Fruit fly (Drosophila melanogaster): ENCODE measurements around the gene CG31816.

The CG31816 gene

dm6 chr2L:16542246-16542645 lies at the start of gene CG31816:
Gene CG31816, plus strand, starts transcription at chr2L:16542546.
- no peak for TF ChIP-seq EcR (GFP tag; optimal IDR thresholded peaks at IDR 0.05)
- no peak for TF ChIP-seq Dll (optimal IDR thresholded peaks at IDR 0.05)
- TF ChIP-seq usp (GFP tag; optimal IDR thresholded peaks at IDR 0.05) = no peak
- TF ChIP-seq psq (optimal IDR thresholded peaks at IDR 0.05) = no peak
- TF ChIP-seq pan (optimal IDR thresholded peaks at IDR 0.05) = no peak
- TF ChIP-seq CG8478 (optimal IDR thresholded peaks at IDR 0.05) = no peak

dm6 chr2L:16492617-16493203 lies 49.6 kb upstream of the CG31816 start:
- no peak for TF ChIP-seq pan (optimal IDR thresholded peaks at IDR 0.05)
- no peak for TF ChIP-seq psq (optimal IDR thresholded peaks at IDR 0.05)
- no peak for TF ChIP-seq Dll (optimal IDR thresholded peaks at IDR 0.05)
- no peak for TF ChIP-seq usp (GFP tag; optimal IDR thresholded peaks at IDR 0.05)
- no peak for TF ChIP-seq CG8478 (optimal IDR thresholded peaks at IDR 0.05)
- no peak for TF ChIP-seq EcR (GFP tag; optimal IDR thresholded peaks at IDR 0.05)

- TF ChIP-seq pan (optimal IDR thresholded peaks at IDR 0.05) = no peak
- TF ChIP-seq usp (GFP tag; optimal IDR thresholded peaks at IDR 0.05) = no peak
- no peak for TF ChIP-seq EcR (GFP tag; optimal IDR thresholded peaks at IDR 0.05)
- no peak for TF ChIP-seq CG8478 (optimal IDR thresholded peaks at IDR 0.05)
- no peak for TF ChIP-seq psq (optimal IDR thresholded peaks at IDR 0.05)
- no peak for TF ChIP-seq Dll (optimal IDR thresholded peaks at IDR 0.05)
Measured at dm6 chr2L:16493999-16494741, 48.2 kb upstream of the CG31816 start.

- TF ChIP-seq psq (optimal IDR thresholded peaks at IDR 0.05) (no peak), EcR (GFP tag; optimal IDR thresholded peaks at IDR 0.05) (no peak), Dll (optimal IDR thresholded peaks at IDR 0.05) (no peak), pan (optimal IDR thresholded peaks at IDR 0.05) (no peak), usp (GFP tag; optimal IDR thresholded peaks at IDR 0.05) (no peak)
Measured at dm6 chr2L:16495193-16495780, 47.1 kb upstream of the CG31816 start.

dm6 chr2L:16497196-16497595 lies 45.1 kb upstream of the CG31816 start:
- TF ChIP-seq Dll (optimal IDR thresholded peaks at IDR 0.05) = no peak
- TF ChIP-seq pan (optimal IDR thresholded peaks at IDR 0.05) = no peak
- no peak for TF ChIP-seq psq (optimal IDR thresholded peaks at IDR 0.05)
- no peak for TF ChIP-seq EcR (GFP tag; optimal IDR thresholded peaks at IDR 0.05)
- TF ChIP-seq usp (GFP tag; optimal IDR thresholded peaks at IDR 0.05) = no peak
- TF ChIP-seq CG8478 (optimal IDR thresholded peaks at IDR 0.05) = no peak

- TF ChIP-seq pan (optimal IDR thresholded peaks at IDR 0.05) = no peak
- no peak for TF ChIP-seq psq (optimal IDR thresholded peaks at IDR 0.05)
- no peak for TF ChIP-seq usp (GFP tag; optimal IDR thresholded peaks at IDR 0.05)
- TF ChIP-seq EcR (GFP tag; optimal IDR thresholded peaks at IDR 0.05) = no peak
- TF ChIP-seq Dll (optimal IDR thresholded peaks at IDR 0.05) = no peak
- TF ChIP-seq CG8478 (optimal IDR thresholded peaks at IDR 0.05) = no peak
Measured at dm6 chr2L:16498100-16498499, 44.2 kb upstream of the CG31816 start.

dm6 chr2L:16499559-16499958 lies 42.8 kb upstream of the CG31816 start:
- TF ChIP-seq CG8478 (optimal IDR thresholded peaks at IDR 0.05) (no peak), pan (optimal IDR thresholded peaks at IDR 0.05) (no peak), usp (GFP tag; optimal IDR thresholded peaks at IDR 0.05) (no peak), psq (optimal IDR thresholded peaks at IDR 0.05) (no peak), EcR (GFP tag; optimal IDR thresholded peaks at IDR 0.05) (no peak), Dll (optimal IDR thresholded peaks at IDR 0.05) (no peak)

dm6 chr2L:16500469-16500868 lies 41.9 kb upstream of the CG31816 start:
- TF ChIP-seq psq (optimal IDR thresholded peaks at IDR 0.05) (no peak), EcR (GFP tag; optimal IDR thresholded peaks at IDR 0.05) (no peak), pan (optimal IDR thresholded peaks at IDR 0.05) (no peak), usp (GFP tag; optimal IDR thresholded peaks at IDR 0.05) (no peak), CG8478 (optimal IDR thresholded peaks at IDR 0.05) (no peak), Dll (optimal IDR thresholded peaks at IDR 0.05) (no peak)

dm6 chr2L:16501366-16501765 lies 41.0 kb upstream of the CG31816 start:
- no peak for TF ChIP-seq pan (optimal IDR thresholded peaks at IDR 0.05)
- no peak for TF ChIP-seq CG8478 (optimal IDR thresholded peaks at IDR 0.05)
- no peak for TF ChIP-seq usp (GFP tag; optimal IDR thresholded peaks at IDR 0.05)
- no peak for TF ChIP-seq EcR (GFP tag; optimal IDR thresholded peaks at IDR 0.05)
- TF ChIP-seq Dll (optimal IDR thresholded peaks at IDR 0.05) = no peak
- no peak for TF ChIP-seq psq (optimal IDR thresholded peaks at IDR 0.05)

- TF ChIP-seq usp (GFP tag; optimal IDR thresholded peaks at IDR 0.05) = no peak
- no peak for TF ChIP-seq CG8478 (optimal IDR thresholded peaks at IDR 0.05)
- no peak for TF ChIP-seq psq (optimal IDR thresholded peaks at IDR 0.05)
- TF ChIP-seq pan (optimal IDR thresholded peaks at IDR 0.05) = no peak
- TF ChIP-seq EcR (GFP tag; optimal IDR thresholded peaks at IDR 0.05) = no peak
- no peak for TF ChIP-seq Dll (optimal IDR thresholded peaks at IDR 0.05)
Measured at dm6 chr2L:16502898-16503551, 39.3 kb upstream of the CG31816 start.

dm6 chr2L:16507197-16507596 lies 35.1 kb upstream of the CG31816 start:
- TF ChIP-seq usp (GFP tag; optimal IDR thresholded peaks at IDR 0.05) (no peak), EcR (GFP tag; optimal IDR thresholded peaks at IDR 0.05) (no peak), CG8478 (optimal IDR thresholded peaks at IDR 0.05) (no peak), psq (optimal IDR thresholded peaks at IDR 0.05) (no peak), Dll (optimal IDR thresholded peaks at IDR 0.05) (no peak), pan (optimal IDR thresholded peaks at IDR 0.05) (no peak)

Data from whole organism.